Worm (Caenorhabditis elegans) whole organism, L1 larva: Measurements from ENCODE around the gene F15E6.10.

Source experiments
- aly-2 ChIP-seq: fragments of 150-350 bp; optimal IDR thresholded peaks from 2 replicates; lab custom pipeline; 2014; ENCODE audit warnings: missing biosample characterization, missing genetic modification characterization
- ceh-63 ChIP-seq: fragments of 200-800 bp; sonication (Bioruptor generic); optimal IDR thresholded peaks from 2 replicates; lab custom pipeline; 2018; ENCODE audit warnings: mild to moderate bottlenecking, missing genetic modification characterization, missing compliant biosample characterization
- efl-1 ChIP-seq, 4 experiments: fragments of 150-350 bp; optimal IDR thresholded peaks in 3 of 4; peaks in 1 of 4; 1 replicate in 1 of 4; 2 replicates in 3 of 4; lab custom pipeline; 2014; ENCODE audit warnings: missing biosample characterization in 2 of 4, missing genetic modification characterization in 2 of 4, missing genetic modification reagents in 2 of 4
- nhr-11 ChIP-seq: fragments of 150-350 bp; optimal IDR thresholded peaks from 2 replicates; lab custom pipeline; 2014; ENCODE audit warnings: missing biosample characterization, missing genetic modification characterization
- nhr-71 ChIP-seq: sonication (generic microtip); optimal IDR thresholded peaks from 2 replicates; lab custom pipeline; 2016; ENCODE audit warnings: mild to moderate bottlenecking, missing genetic modification characterization, moderate library complexity, missing compliant biosample characterization
- rnt-1 ChIP-seq: sonication (generic microtip); optimal IDR thresholded peaks from 2 replicates; lab custom pipeline; 2016; ENCODE audit warnings: mild to moderate bottlenecking, missing genetic modification characterization, moderate library complexity, missing compliant biosample characterization
- snu-23 ChIP-seq: sonication (generic microtip); optimal IDR thresholded peaks from 2 replicates; lab custom pipeline; 2016; ENCODE audit warnings: missing genetic modification characterization, missing compliant biosample characterization

- TF ChIP-seq efl-1 (optimal IDR thresholded peaks at IDR 0.05; lab: Kevin White, UChicago) (no peak), efl-1 (GFP tag; optimal IDR thresholded peaks at IDR 0.05 in 1 of 2; lab: Kevin White, UChicago) (no peak), aly-2 (tag; lab: Kevin White, UChicago) (no peak), ceh-63 (GFP tag; lab: Kevin White, UChicago) (no peak), nhr-11 (tag; lab: Kevin White, UChicago) (no peak), snu-23 (GFP tag; lab: Kevin White, UChicago) (no peak), nhr-71 (no peak), rnt-1 (tag; lab: Kevin White, UChicago) (no peak)
Observed at ce11 chrIV:4270925-4271324, 21.7 kb upstream of the F15E6.10 start, which contains the start of gene F36A4.2.
